Fruit fly (Drosophila melanogaster) whole organism, pupa: ENCODE results near the gene Pi3K21B.
A peak's percentile ranks its signal among the peaks of the same experiment; 100 is the strongest.

ENCODE experiments used
- CG10348 ChIP-seq: fragments of 200-800 bp; sonication (Bioruptor generic); IDR thresholded peaks from 2 replicates; pipeline ENCODE4 v1.3.6; 2022; ENCODE audit warnings: missing biosample characterization, missing genetic modification characterization
- CG12605 ChIP-seq: fragments of 200-800 bp; sonication (Bioruptor generic); IDR thresholded peaks from 2 replicates; pipeline ENCODE4 v1.3.6; 2022; ENCODE audit warnings: missing biosample characterization, missing genetic modification characterization
- CG13204 ChIP-seq: fragments of 200-800 bp; sonication (Bioruptor generic); optimal IDR thresholded peaks from 2 replicates; lab custom pipeline; 2018; ENCODE audit warnings: missing biosample characterization, mild to moderate bottlenecking, missing genetic modification characterization, moderate library complexity
- CG14655 ChIP-seq: fragments of 200-800 bp; sonication (Bioruptor generic); optimal IDR thresholded peaks from 3 replicates; lab custom pipeline; 2017; ENCODE audit warnings: mild to moderate bottlenecking, missing biosample characterization, missing genetic modification reagents, missing genetic modification characterization
- CG15710 ChIP-seq: fragments of 200-800 bp; sonication (Bioruptor generic); optimal IDR thresholded peaks from 2 replicates; lab custom pipeline; 2018; ENCODE audit warnings: missing biosample characterization, mild to moderate bottlenecking, missing genetic modification characterization, moderate library complexity
- CG17806 ChIP-seq: fragments of 200-800 bp; sonication (Bioruptor generic); optimal IDR thresholded peaks from 2 replicates; lab custom pipeline; 2018; ENCODE audit warnings: missing biosample characterization, mild to moderate bottlenecking, missing genetic modification characterization, moderate library complexity
- CG32121 ChIP-seq: fragments of 200-800 bp; sonication (Bioruptor generic); IDR thresholded peaks from 2 replicates; pipeline ENCODE4 v1.3.6; 2022; ENCODE audit warnings: missing biosample characterization, missing genetic modification characterization
- CG34367 ChIP-seq: fragments of 200-800 bp; sonication (Bioruptor generic); optimal IDR thresholded peaks from 2 replicates; lab custom pipeline; 2018; ENCODE audit warnings: missing biosample characterization, mild to moderate bottlenecking, missing genetic modification characterization
- CG4496 ChIP-seq: fragments of 200-800 bp; sonication (Bioruptor generic); IDR thresholded peaks from 3 replicates; pipeline ENCODE4 v1.3.6; 2022; ENCODE audit warnings: missing biosample characterization, missing genetic modification characterization
- CG8159 ChIP-seq: fragments of 200-800 bp; sonication (Bioruptor generic); optimal IDR thresholded peaks from 3 replicates; lab custom pipeline; 2018; ENCODE audit warnings: missing biosample characterization, mild to moderate bottlenecking, missing genetic modification characterization, moderate library complexity
- CG8301 ChIP-seq: fragments of 200-800 bp; sonication (Bioruptor generic); optimal IDR thresholded peaks from 2 replicates; lab custom pipeline; 2018; ENCODE audit warnings: missing biosample characterization, mild to moderate bottlenecking, missing genetic modification characterization
- CG9948 ChIP-seq: fragments of 200-800 bp; sonication (Bioruptor generic); optimal IDR thresholded peaks from 2 replicates; lab custom pipeline; 2018; ENCODE audit warnings: missing biosample characterization, mild to moderate bottlenecking, missing genetic modification characterization, moderate library complexity
- D1 ChIP-seq: fragments of 200-800 bp; sonication (Bioruptor generic); optimal IDR thresholded peaks from 2 replicates; lab custom pipeline; 2018; ENCODE audit warnings: missing biosample characterization, mild to moderate bottlenecking, missing genetic modification characterization, moderate library complexity
- EcR ChIP-seq: fragments of 200-800 bp; sonication (Bioruptor generic); optimal IDR thresholded peaks from 3 replicates; lab custom pipeline; 2019; ENCODE audit warnings: missing biosample characterization, missing genetic modification characterization, mild to moderate bottlenecking, moderate library complexity, missing genetic modification reagents
- Ets98B ChIP-seq: fragments of 200-800 bp; sonication (Bioruptor generic); IDR thresholded peaks from 2 replicates; pipeline ENCODE4 v1.3.6; 2022; ENCODE audit warnings: missing biosample characterization, missing genetic modification characterization
- Pif1A ChIP-seq: fragments of 200-800 bp; sonication (Bioruptor generic); optimal IDR thresholded peaks from 3 replicates; lab custom pipeline; 2016; ENCODE audit warnings: missing biosample characterization, missing genetic modification characterization
- Pif1B ChIP-seq: fragments of 200-800 bp; sonication (Bioruptor generic); optimal IDR thresholded peaks from 3 replicates; lab custom pipeline; 2016; ENCODE audit warnings: missing biosample characterization, missing genetic modification characterization
- Snoo ChIP-seq: fragments of 200-800 bp; sonication (Bioruptor generic); optimal IDR thresholded peaks from 3 replicates; lab custom pipeline; 2017; ENCODE audit warnings: missing biosample characterization, mild to moderate bottlenecking, missing genetic modification characterization, inconsistent platforms
- fd96Ca ChIP-seq: fragments of 200-800 bp; sonication (Bioruptor generic); IDR thresholded peaks from 3 replicates; pipeline ENCODE4 v1.3.6; 2022; ENCODE audit warnings: missing biosample characterization, missing genetic modification characterization
- gl ChIP-seq: fragments of 200-800 bp; sonication (Bioruptor generic); optimal IDR thresholded peaks from 2 replicates; lab custom pipeline; 2018; ENCODE audit warnings: missing biosample characterization, mild to moderate bottlenecking, missing genetic modification characterization
- rn ChIP-seq: fragments of 200-800 bp; sonication (Bioruptor generic); IDR thresholded peaks from 2 replicates; pipeline ENCODE4 v1.3.6; 2022; ENCODE audit warnings: missing biosample characterization, missing genetic modification characterization

Pi3K21B gene

DNA sequence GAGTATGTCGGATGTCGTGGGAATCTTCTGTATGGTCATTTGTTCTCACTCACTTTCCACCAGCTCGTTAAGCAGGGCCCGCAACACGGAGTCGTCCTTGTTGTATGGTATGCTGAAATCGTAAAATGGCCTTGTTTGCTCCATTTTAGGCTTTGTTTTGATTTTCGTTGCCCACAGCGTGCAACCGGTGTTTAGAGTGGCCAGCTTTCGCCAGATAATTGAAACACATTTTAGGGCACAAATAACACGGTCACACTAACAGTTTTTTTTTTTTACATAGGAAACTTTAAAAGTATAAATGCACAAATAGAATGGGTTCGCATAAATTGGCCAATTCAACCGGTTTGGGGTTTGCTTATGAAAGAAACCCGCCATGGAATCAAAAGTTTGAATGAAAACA lies 45.5 kb upstream of the Pi3K21B start, which contains the start of gene Rpp30:
Gene Rpp30, minus strand, starts transcription at position 200 of the 400 bp plus-strand sequence.
- no peak for TF ChIP-seq CG14655 (GFP tag; lab: Kevin White, UChicago)
- TF ChIP-seq CG17806, result no peak
- TF ChIP-seq D1, result no peak
- TF ChIP-seq CG34367 (tag; lab: Kevin White, UChicago), result no peak
- TF ChIP-seq rn (GFP tag; lab: Robert Waterston, UW), result no peak
- TF ChIP-seq Snoo, result no peak
- TF ChIP-seq Pif1B (GFP tag; lab: Kevin White, UChicago), result no peak
- TF ChIP-seq CG32121 (GFP tag; lab: Robert Waterston, UW), result no peak
- no peak for TF ChIP-seq CG4496 (GFP tag; lab: Robert Waterston, UW)
- no peak for TF ChIP-seq CG8301
- no peak for TF ChIP-seq fd96Ca (GFP tag; lab: Robert Waterston, UW)
- TF ChIP-seq CG13204 (GFP tag; lab: Kevin White, UChicago), result no peak
- no peak for TF ChIP-seq Ets98B (GFP tag; lab: Robert Waterston, UW)

DNA sequence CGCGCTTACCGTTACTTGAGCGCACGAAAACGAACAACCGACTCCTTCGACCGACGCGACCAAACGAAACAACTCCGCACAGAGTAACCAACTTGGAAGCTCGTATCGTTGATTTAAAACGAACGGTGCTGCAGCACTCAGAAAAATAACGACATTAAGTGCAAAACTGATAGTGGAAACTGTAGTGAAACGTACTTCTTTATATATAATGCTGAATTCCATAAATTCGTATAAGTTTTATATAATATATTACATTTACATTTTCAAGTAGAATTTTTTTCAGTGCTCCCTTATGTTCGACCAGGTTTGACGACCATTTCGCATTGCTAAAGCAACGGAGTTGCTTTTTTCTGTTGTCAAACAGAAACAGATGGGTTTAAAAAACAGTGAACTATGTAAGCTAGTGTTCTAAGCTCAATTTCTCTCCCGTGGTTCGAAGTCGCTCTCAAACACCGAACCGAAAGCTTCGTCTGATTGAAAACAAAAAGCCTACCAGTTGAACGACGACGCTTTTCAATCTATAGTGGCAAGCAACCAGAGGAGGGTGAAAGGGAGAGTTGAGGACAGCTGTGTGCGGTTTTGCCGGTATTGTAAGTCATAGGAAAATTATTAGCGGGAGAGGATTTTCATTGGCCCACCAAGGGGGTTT lies 30.1 kb upstream of the Pi3K21B start, which contains the start of gene CG17075:
Gene CG17075, minus strand, starts transcription at position 65 of the 649 bp plus-strand sequence.
- TF ChIP-seq fd96Ca (GFP tag; lab: Robert Waterston, UW) (peak; percentile 92), EcR (GFP tag; lab: Kevin White, UChicago) (no peak), Pif1B (GFP tag; lab: Kevin White, UChicago) (no peak), CG9948 (tag; lab: Kevin White, UChicago) (peak; percentile 80), CG10348 (GFP tag; lab: Robert Waterston, UW) (peak; percentile 86), CG32121 (GFP tag; lab: Robert Waterston, UW) (peak; percentile 94), Ets98B (GFP tag; lab: Robert Waterston, UW) (peak; percentile 95), Snoo (peak; percentile 73), CG8159 (tag; lab: Kevin White, UChicago) (peak; percentile 85), CG12605 (GFP tag; lab: Robert Waterston, UW) (peak; percentile 93), D1 (no peak), CG14655 (GFP tag; lab: Kevin White, UChicago) (no peak), gl (tag; lab: Kevin White, UChicago) (peak; percentile 62), CG34367 (tag; lab: Kevin White, UChicago) (peak; percentile 78), rn (GFP tag; lab: Robert Waterston, UW) (peak; percentile 89), CG8301 (peak; percentile 83), CG13204 (GFP tag; lab: Kevin White, UChicago) (no peak), Pif1A (GFP tag; lab: Kevin White, UChicago) (no peak), CG17806 (peak; percentile 82), CG15710 (tag; lab: Kevin White, UChicago) (peak; percentile 87), CG4496 (GFP tag; lab: Robert Waterston, UW) (peak; percentile 96)
- TF ChIP-seq, all 21 proteins: peak for 15

DNA sequence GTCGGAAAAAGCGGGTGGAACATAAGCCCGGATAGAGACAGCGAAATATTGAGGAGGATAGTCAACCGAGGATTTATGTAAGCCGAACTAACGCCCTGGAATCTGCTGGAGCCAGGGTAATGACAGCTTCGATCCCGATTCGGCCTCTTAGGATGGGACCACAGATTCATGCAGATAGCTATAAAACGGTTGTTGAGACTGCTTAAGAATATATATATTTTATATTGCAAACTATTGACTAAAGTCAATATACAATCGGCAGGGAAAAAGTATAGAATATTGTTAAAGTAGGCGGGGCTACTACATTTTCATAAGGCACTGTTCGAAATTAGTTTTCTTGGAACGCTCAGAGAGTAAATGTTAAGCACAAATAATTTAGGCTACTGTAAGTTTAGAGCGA lies 28.9 kb upstream of the Pi3K21B start, which contains the start of gene CG3345:
Gene CG3345, plus strand, starts transcription at position 301 of the 400 bp plus-strand sequence.
- no peak for TF ChIP-seq rn (GFP tag; lab: Robert Waterston, UW)
- no peak for TF ChIP-seq fd96Ca (GFP tag; lab: Robert Waterston, UW)
- TF ChIP-seq CG8159 (tag; lab: Kevin White, UChicago), result no peak
- no peak for TF ChIP-seq CG34367 (tag; lab: Kevin White, UChicago)
- no peak for TF ChIP-seq Ets98B (GFP tag; lab: Robert Waterston, UW)
- no peak for TF ChIP-seq CG4496 (GFP tag; lab: Robert Waterston, UW)
- TF ChIP-seq CG9948 (tag; lab: Kevin White, UChicago), result no peak
- no peak for TF ChIP-seq CG10348 (GFP tag; lab: Robert Waterston, UW)
- TF ChIP-seq Pif1A (GFP tag; lab: Kevin White, UChicago), result no peak

DNA sequence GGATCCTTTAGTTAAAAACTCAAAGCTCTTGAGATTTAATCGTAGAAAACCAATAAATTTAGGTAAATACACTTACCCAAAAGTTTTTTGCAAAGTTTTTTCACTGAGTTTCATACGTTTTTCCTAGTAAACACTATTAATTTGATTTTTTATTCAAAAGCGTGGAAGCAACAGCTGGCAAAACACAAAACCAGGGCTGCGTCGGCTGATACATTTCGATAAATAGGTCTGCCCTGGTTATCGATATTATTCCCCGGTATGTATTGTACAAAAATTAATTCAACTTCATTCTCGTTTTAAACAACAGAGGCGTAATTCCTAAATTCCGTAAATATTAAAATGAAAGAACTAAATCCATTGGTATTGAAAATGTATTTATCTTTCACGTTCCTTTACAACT lies 26.1 kb upstream of the Pi3K21B start, which contains the start of gene Dus1:
Gene Dus1, minus strand, starts transcription at position 192 of the 400 bp plus-strand sequence.
- TF ChIP-seq EcR (GFP tag; lab: Kevin White, UChicago) (no peak), Snoo (no peak), CG8301 (no peak), gl (tag; lab: Kevin White, UChicago) (no peak), Pif1B (GFP tag; lab: Kevin White, UChicago) (no peak), fd96Ca (GFP tag; lab: Robert Waterston, UW) (no peak), rn (GFP tag; lab: Robert Waterston, UW) (no peak), D1 (no peak), CG34367 (tag; lab: Kevin White, UChicago) (no peak), CG4496 (GFP tag; lab: Robert Waterston, UW) (no peak), CG12605 (GFP tag; lab: Robert Waterston, UW) (no peak), CG8159 (tag; lab: Kevin White, UChicago) (no peak), CG13204 (GFP tag; lab: Kevin White, UChicago) (no peak)

DNA sequence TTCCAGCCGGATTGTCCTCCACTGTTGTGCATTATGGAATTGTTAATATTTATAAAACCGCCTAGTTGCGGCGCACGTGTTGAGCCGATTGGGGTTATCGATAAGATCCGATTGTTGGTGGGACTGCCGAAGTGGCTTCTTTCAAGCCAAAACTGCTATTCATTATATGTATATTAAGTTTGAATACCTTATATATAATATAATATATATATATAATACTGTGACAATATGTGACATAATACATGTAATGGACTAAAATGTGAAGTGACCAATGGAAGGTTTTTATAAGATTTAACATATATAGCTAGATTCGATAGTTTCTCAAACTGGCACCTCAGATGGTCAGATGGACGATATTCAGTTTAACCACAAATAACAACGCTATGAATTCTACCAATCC lies 24.1 kb upstream of the Pi3K21B start, which contains the start of the genes mbm and CG11555:
Gene mbm, minus strand, starts transcription at position 113 of the 400 bp plus-strand sequence.
Gene CG11555, plus strand, starts transcription at position 234 of the 400 bp plus-strand sequence.
- TF ChIP-seq CG15710 (tag; lab: Kevin White, UChicago), result peak; percentile 27
- TF ChIP-seq gl (tag; lab: Kevin White, UChicago), result no peak
